Worm (Caenorhabditis elegans): ENCODE data around the gene C34D4.3.

The C34D4.3 gene

DNA sequence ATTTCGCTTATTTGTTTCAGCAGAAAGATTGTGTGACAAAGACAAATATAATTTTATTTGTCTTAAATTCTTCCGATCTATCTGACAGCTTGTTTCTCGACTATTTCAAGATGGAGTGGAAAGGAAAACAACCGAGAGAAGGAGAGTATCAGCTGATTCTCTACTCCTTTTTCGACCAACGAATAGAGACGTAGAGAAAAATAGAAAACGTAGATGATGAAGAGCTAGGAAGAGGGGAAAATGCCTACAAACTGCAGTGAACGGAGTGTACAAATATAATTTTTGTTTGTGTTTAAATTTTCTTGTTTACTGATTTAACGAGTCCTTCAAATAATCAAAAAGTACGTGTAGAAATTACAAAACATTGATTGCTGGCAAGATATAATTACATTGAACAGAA, 5.7 kb upstream of the C34D4.3 start:
- peak; percentile 21 for TF ChIP-seq ces-1 (GFP tag; optimal IDR thresholded peaks at IDR 0.05)
- TF ChIP-seq cnd-1 (tag; optimal IDR thresholded peaks at IDR 0.05), result no peak

DNA sequence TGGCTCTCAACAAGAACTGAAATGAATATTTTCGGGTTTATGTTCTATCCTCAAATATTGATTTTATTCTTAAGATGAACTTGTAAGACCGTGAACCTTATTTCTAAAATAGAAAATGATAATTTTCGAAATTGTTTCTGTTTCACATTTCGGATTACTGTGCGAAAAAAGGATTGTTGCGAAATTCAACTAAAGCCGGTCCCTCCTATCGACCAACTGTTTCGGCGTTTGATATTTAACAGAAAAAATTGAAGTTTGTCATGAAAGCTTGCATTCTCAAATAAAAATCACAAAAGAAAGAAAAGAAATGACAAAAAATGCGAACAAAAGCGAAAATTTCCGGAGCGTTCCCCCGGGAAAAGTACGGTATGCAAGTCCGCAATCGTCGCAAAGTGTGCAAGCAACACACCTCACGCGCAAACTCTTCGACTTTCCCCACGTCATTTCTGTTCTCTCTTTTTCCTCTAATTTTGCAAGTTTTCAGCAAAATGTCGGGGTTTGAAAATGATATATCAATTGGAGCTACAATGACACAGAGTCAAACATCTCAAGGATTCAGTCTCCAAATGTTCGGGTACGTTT, 4.4 kb upstream of the C34D4.3 start, which contains the start of gene C34D4.4:
C34D4.4 (plus strand) TSS at position 342 of the 582 bp plus-strand sequence.
- TF ChIP-seq lin-13 (tag; optimal IDR thresholded peaks at IDR 0.05), result peak; percentile 8
- peak; percentile 94 for TF ChIP-seq lsy-2 (tag; optimal IDR thresholded peaks at IDR 0.05)
- TF ChIP-seq lin-32 (GFP tag; optimal IDR thresholded peaks at IDR 0.05), result no peak

DNA sequence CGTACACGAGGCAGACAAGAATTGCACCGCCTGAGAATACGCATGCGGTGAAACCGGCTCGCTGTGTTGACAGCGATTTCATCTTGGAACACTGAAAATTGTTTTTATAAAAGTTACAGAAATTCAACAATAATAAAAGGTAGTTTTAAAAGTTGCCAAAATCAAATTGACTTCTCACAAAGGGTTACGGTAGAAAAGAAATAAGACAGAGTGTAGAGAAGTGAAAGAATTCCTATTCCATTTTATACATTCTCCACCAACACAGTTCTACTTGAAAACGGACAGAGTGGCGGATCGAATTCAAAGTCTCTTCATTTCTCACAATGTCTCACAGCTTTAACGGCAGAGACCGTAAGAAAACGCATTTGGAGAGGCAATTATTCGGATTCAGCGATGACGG, 1.1 kb upstream of the C34D4.3 start, which contains the start of gene col-113:
col-113 (minus strand) TSS at position 101 of the 400 bp plus-strand sequence.
- TF ChIP-seq sem-2 (GFP tag; optimal IDR thresholded peaks at IDR 0.05), result no peak

DNA sequence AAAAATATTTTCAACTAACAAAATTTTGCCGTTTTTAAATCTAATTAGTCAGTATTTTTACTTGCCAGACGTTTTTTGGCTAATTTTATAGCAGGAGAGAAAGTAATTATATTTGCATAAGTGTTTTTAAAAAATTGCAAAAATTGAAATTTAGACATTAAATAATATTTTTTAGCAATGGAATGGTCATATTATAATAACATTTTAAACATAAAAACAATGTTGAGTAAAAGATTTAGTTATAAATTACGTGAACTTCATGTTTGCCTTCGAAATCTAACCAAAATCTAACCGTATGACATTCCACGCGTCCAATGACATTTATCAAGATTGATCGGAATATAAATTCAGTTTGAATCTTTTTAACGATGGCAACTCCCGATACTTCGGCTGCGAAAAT, 894 bp downstream of the C34D4.3 start, which contains the start of gene C34D4.2:
C34D4.2 (plus strand) TSS at position 301 of the 400 bp plus-strand sequence.
- TF ChIP-seq elt-1 (tag; optimal IDR thresholded peaks at IDR 0.05; ENCODE audit: borderline replicate concordance, insufficient read depth), result peak; percentile 32
- TF ChIP-seq zip-8 (tag; optimal IDR thresholded peaks at IDR 0.05), result no peak

DNA sequence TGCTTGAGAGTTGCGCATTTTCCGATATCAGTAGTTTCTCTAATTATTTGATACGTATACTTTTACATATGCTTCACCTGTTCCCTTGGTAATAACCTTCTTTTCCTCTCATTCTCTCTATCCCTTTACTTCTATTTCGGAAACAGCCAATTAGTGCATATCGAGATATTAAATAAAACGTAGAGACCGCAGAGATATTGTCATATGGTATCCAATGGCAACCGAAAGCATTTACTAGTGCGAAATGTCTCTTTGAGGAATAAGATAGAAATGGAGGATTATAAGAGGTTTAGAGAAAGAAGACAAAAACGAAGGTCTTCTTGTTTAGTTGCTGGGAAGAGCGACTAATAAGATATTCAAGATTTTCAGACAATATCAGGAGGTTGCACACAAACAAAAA, 2.9 kb downstream of the C34D4.3 start, which contains the start of gene maph-9:
maph-9 (plus strand) TSS at position 273 of the 400 bp plus-strand sequence.
- TF ChIP-seq sptf-1 (tag; optimal IDR thresholded peaks at IDR 0.05), result peak; percentile 57
- peak; percentile 19 for TF ChIP-seq ceh-43 (GFP tag; optimal IDR thresholded peaks at IDR 0.05)
- no peak for TF ChIP-seq nhr-76 (tag; optimal IDR thresholded peaks at IDR 0.05)
- peak; percentile 1 for TF ChIP-seq lsy-2 (tag; optimal IDR thresholded peaks at IDR 0.05)
- TF ChIP-seq tbx-8 (GFP tag; optimal IDR thresholded peaks at IDR 0.05), result no peak
- TF ChIP-seq snpc-4 (tag; optimal IDR thresholded peaks at IDR 0.05), result no peak
- no peak for TF ChIP-seq nhr-12 (tag; optimal IDR thresholded peaks at IDR 0.05)
- peak; percentile 16 for TF ChIP-seq ztf-11 (tag; optimal IDR thresholded peaks at IDR 0.05)

DNA sequence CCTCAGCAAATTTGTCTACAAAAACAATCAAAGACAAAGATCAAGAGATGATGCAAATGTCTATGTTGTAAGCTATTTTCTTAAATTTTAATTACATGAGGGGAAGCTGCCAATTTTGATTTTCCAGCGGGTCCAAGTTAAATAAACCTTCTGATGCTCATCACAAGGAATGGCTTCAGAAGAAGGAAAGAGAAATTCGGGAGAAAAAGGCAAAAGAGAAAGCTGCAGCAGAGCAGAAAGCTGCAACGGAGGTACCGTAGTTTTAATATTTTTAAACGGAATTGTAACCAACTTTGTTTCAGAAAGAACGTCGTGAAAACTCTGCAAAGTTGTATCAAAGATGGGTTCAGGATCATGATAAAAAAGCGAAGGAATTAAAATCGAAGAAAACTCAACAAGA, 4.7 kb downstream of the C34D4.3 start:
- no peak for TF ChIP-seq cnd-1 (tag; optimal IDR thresholded peaks at IDR 0.05)
- no peak for TF ChIP-seq ceh-39 (tag; optimal IDR thresholded peaks at IDR 0.05)
- TF ChIP-seq mep-1 (tag; optimal IDR thresholded peaks at IDR 0.05), result no peak
- TF ChIP-seq drap-1 (GFP tag; optimal IDR thresholded peaks at IDR 0.05), result no peak
- no peak for TF ChIP-seq M03D4.4 (tag; optimal IDR thresholded peaks at IDR 0.05)

DNA sequence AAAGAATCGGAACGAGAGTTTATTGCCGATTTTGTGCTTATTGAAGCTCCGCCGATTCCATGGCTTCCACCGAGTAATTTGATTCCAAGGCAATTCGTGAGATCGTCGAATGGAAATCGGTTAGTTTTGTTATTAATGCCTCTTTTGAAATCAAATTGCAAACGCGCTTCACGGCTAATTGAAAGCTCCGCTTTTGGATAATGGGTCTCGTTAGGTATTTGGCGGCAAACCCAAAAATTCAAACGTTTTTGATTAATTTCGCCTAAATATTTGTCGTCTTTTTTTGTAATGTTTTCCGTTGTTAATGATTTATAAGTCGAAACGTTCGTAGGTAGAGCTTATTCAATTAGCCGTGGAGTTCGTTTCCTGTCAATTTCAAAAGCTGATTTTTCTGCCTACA, 6.1 kb downstream of the C34D4.3 start:
- TF ChIP-seq ceh-83 (GFP tag; optimal IDR thresholded peaks at IDR 0.05) (no peak), ham-2 (GFP tag; optimal IDR thresholded peaks at IDR 0.05) (no peak), unc-120 (tag; optimal IDR thresholded peaks at IDR 0.05; ENCODE audit: poor library complexity, severe bottlenecking) (no peak), ceh-39 (tag; optimal IDR thresholded peaks at IDR 0.05) (no peak), lsy-2 (tag; optimal IDR thresholded peaks at IDR 0.05) (no peak), sptf-1 (tag; optimal IDR thresholded peaks at IDR 0.05) (no peak), elt-1 (tag; optimal IDR thresholded peaks at IDR 0.05; ENCODE audit: borderline replicate concordance, insufficient read depth) (no peak), M03D4.4 (tag; optimal IDR thresholded peaks at IDR 0.05) (no peak), mls-2 (tag; optimal IDR thresholded peaks at IDR 0.05) (no peak), nhr-76 (tag; optimal IDR thresholded peaks at IDR 0.05) (no peak), ztf-11 (tag; optimal IDR thresholded peaks at IDR 0.05) (no peak), drap-1 (GFP tag; optimal IDR thresholded peaks at IDR 0.05) (no peak)

DNA sequence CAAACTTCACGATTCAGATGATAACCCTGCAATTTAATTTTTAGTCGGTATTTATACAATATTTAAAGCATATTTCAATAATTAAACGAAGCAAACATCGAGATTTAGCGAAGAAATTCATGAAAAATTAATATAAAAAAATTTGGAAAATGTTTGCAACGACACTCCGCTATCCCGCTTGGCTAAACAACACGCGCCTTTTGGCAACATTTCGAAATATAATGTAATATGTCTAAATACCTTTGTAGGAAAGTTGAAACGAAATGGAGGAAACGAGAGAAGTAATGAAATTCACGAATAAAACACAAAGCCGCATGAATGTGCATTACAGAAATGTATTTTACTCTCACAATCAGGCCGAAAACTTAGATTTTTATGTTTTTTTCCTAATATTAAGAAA, 12.3 kb downstream of the C34D4.3 start, which contains the start of gene rpc-1:
rpc-1 (minus strand) TSS at position 26 of the 400 bp plus-strand sequence.
- peak; percentile 10 for TF ChIP-seq elt-3 (tag; optimal IDR thresholded peaks at IDR 0.05)
- TF ChIP-seq lsy-2 (tag; optimal IDR thresholded peaks at IDR 0.05), result peak; percentile 33
- TF ChIP-seq sem-2 (GFP tag; optimal IDR thresholded peaks at IDR 0.05), result no peak
